Fruit fly (Drosophila melanogaster) whole organism, embryonic: Measurements from ENCODE around the gene mio.

ENCODE experiments used
- B-H2 ChIP-seq: fragments of 200-800 bp; sonication (Bioruptor generic); optimal IDR thresholded peaks from 2 replicates; lab custom pipeline; 2018; ENCODE audit warnings: missing biosample characterization, mild to moderate bottlenecking, missing genetic modification characterization
- Bdp1 ChIP-seq: fragments of 200-800 bp; sonication (Bioruptor generic); optimal IDR thresholded peaks from 3 replicates; lab custom pipeline; 2016; ENCODE audit warnings: missing biosample characterization, missing genetic modification characterization
- CG10321 ChIP-seq: fragments of 200-800 bp; sonication (Bioruptor generic); IDR thresholded peaks from 2 replicates; pipeline ENCODE4 v1.3.6; 2022; ENCODE audit warnings: missing biosample characterization, missing genetic modification characterization
- CG10366 ChIP-seq: fragments of 200-800 bp; sonication (Bioruptor generic); IDR thresholded peaks from 2 replicates; pipeline ENCODE4 v1.3.6; 2022; ENCODE audit warnings: missing biosample characterization, missing genetic modification characterization
- CG10543 ChIP-seq: fragments of 200-800 bp; sonication (Bioruptor generic); optimal IDR thresholded peaks from 3 replicates; lab custom pipeline; 2017; ENCODE audit warnings: missing biosample characterization, mild to moderate bottlenecking, missing genetic modification characterization, moderate library complexity
- CG13624 ChIP-seq: fragments of 200-800 bp; sonication (Bioruptor generic); optimal IDR thresholded peaks from 2 replicates; lab custom pipeline; 2016; ENCODE audit warnings: missing biosample characterization, missing genetic modification characterization
- CG14014 ChIP-seq: fragments of 200-800 bp; sonication (Bioruptor generic); IDR thresholded peaks from 2 replicates; pipeline ENCODE4 v1.3.6; 2022; ENCODE audit warnings: missing biosample characterization, missing genetic modification characterization
- CG14860 ChIP-seq: fragments of 200-800 bp; sonication (Bioruptor generic); IDR thresholded peaks from 3 replicates; pipeline ENCODE4 v1.3.6; 2022; ENCODE audit warnings: missing biosample characterization, missing genetic modification characterization; ENCODE audit not compliant: partially characterized antibody
- CG15011 ChIP-seq: fragments of 200-800 bp; sonication (Bioruptor generic); optimal IDR thresholded peaks from 3 replicates; lab custom pipeline; 2018; ENCODE audit warnings: missing biosample characterization, mild to moderate bottlenecking, missing genetic modification characterization
- CG15269 ChIP-seq: fragments of 200-800 bp; sonication (Bioruptor generic); optimal IDR thresholded peaks from 2 replicates; lab custom pipeline; 2018; ENCODE audit warnings: missing biosample characterization, mild to moderate bottlenecking, missing genetic modification characterization, moderate library complexity
- CG2889 ChIP-seq: fragments of 200-800 bp; sonication (Bioruptor generic); IDR thresholded peaks from 3 replicates; pipeline ENCODE4 v1.3.6; 2022; ENCODE audit warnings: missing biosample characterization, missing genetic modification characterization
- CG3065 ChIP-seq: fragments of 200-800 bp; sonication (Bioruptor generic); optimal IDR thresholded peaks from 2 replicates; lab custom pipeline; 2016; ENCODE audit warnings: missing biosample characterization, missing genetic modification characterization
- CG31388 ChIP-seq: fragments of 200-800 bp; sonication (Bioruptor generic); optimal IDR thresholded peaks from 2 replicates; lab custom pipeline; 2016; ENCODE audit warnings: missing biosample characterization, missing genetic modification characterization
- CG4360 ChIP-seq: fragments of 200-800 bp; sonication (Bioruptor generic); IDR thresholded peaks from 2 replicates; pipeline ENCODE4 v1.3.6; 2022; ENCODE audit warnings: missing biosample characterization, missing genetic modification characterization
- CG4404 ChIP-seq: fragments of 200-800 bp; sonication (Bioruptor generic); IDR thresholded peaks from 2 replicates; pipeline ENCODE4 v1.3.6; 2022; ENCODE audit warnings: missing biosample characterization, missing genetic modification characterization
- CG6765 ChIP-seq: fragments of 200-800 bp; sonication (Bioruptor generic); optimal IDR thresholded peaks from 3 replicates; lab custom pipeline; 2017; ENCODE audit warnings: missing biosample characterization, mild to moderate bottlenecking, missing genetic modification characterization
- CG7357 ChIP-seq: fragments of 200-800 bp; sonication (Bioruptor generic); IDR thresholded peaks from 3 replicates; pipeline ENCODE4 v1.3.6; 2022; ENCODE audit warnings: missing biosample characterization, missing genetic modification characterization
- CG7786 ChIP-seq: fragments of 200-800 bp; sonication (Bioruptor generic); optimal IDR thresholded peaks from 2 replicates; lab custom pipeline; 2016; ENCODE audit warnings: missing biosample characterization, missing genetic modification characterization
- CG8478 ChIP-seq: fragments of >200 bp; optimal IDR thresholded peaks from 2 replicates; lab custom pipeline; 2018
- CG9215 ChIP-seq: fragments of 200-800 bp; sonication (Bioruptor generic); IDR thresholded peaks from 2 replicates; pipeline ENCODE4 v1.3.6; 2022; ENCODE audit warnings: missing biosample characterization, missing genetic modification characterization
- Dek ChIP-seq: fragments of 200-800 bp; sonication (Bioruptor generic); optimal IDR thresholded peaks from 3 replicates; lab custom pipeline; 2019; ENCODE audit warnings: missing biosample characterization, mild to moderate bottlenecking, missing genetic modification characterization, moderate library complexity
- Doc2 ChIP-seq: fragments of 200-800 bp; sonication (Bioruptor generic); IDR thresholded peaks from 2 replicates; pipeline ENCODE4 v1.3.6; 2022; ENCODE audit warnings: missing biosample characterization, missing genetic modification characterization
- Doc3 ChIP-seq: fragments of 200-800 bp; sonication (Bioruptor generic); IDR thresholded peaks from 3 replicates; pipeline ENCODE4 v1.3.6; 2022; ENCODE audit warnings: missing biosample characterization, missing genetic modification characterization; ENCODE audit not compliant: partially characterized antibody
- Hr3 ChIP-seq: fragments of 200-800 bp; sonication (Bioruptor generic); optimal IDR thresholded peaks from 3 replicates; lab custom pipeline; 2016; ENCODE audit warnings: missing biosample characterization, missing genetic modification characterization
- Mad ChIP-seq: fragments of 200-800 bp; sonication (Bioruptor generic); optimal IDR thresholded peaks from 2 replicates; lab custom pipeline; 2016; ENCODE audit warnings: missing biosample characterization, missing genetic modification characterization
- Meics ChIP-seq: fragments of 200-800 bp; sonication (Bioruptor generic); optimal IDR thresholded peaks from 2 replicates; lab custom pipeline; 2017; ENCODE audit warnings: missing biosample characterization, mild to moderate bottlenecking, missing genetic modification characterization
- NFAT ChIP-seq: fragments of 200-800 bp; sonication (Bioruptor generic); IDR thresholded peaks from 2 replicates; pipeline ENCODE4 v1.3.6; 2022; ENCODE audit warnings: missing biosample characterization, missing genetic modification characterization
- Sin3A ChIP-seq: fragments of >200 bp; optimal IDR thresholded peaks from 2 replicates; lab custom pipeline; 2018
- Xbp1 ChIP-seq: fragments of 200-800 bp; sonication (Bioruptor generic); optimal IDR thresholded peaks from 3 replicates; lab custom pipeline; 2016; ENCODE audit warnings: missing biosample characterization, mild to moderate bottlenecking, missing genetic modification characterization
- abd-A ChIP-seq: fragments of 200-800 bp; sonication (Bioruptor generic); optimal IDR thresholded peaks from 3 replicates; lab custom pipeline; 2019; ENCODE audit warnings: missing biosample characterization, mild to moderate bottlenecking, missing genetic modification characterization, moderate library complexity
- ase ChIP-seq: fragments of 200-800 bp; sonication (Bioruptor generic); IDR thresholded peaks from 3 replicates; pipeline ENCODE4 v1.3.6; 2022; ENCODE audit warnings: missing biosample characterization, missing genetic modification characterization
- ash1 ChIP-seq: fragments of 200-800 bp; sonication (Bioruptor generic); optimal IDR thresholded peaks from 2 replicates; lab custom pipeline; 2018; ENCODE audit warnings: missing biosample characterization, mild to moderate bottlenecking, missing genetic modification characterization
- br ChIP-seq: fragments of >200 bp; optimal IDR thresholded peaks from 2 replicates; lab custom pipeline; 2017
- chif ChIP-seq, 2 experiments: fragments of 200-800 bp; sonication (Bioruptor generic); optimal IDR thresholded peaks; 3 replicates each; lab custom pipeline; 2016; ENCODE audit warnings: missing biosample characterization in 2 of 2, missing genetic modification characterization in 2 of 2
- chn ChIP-seq: fragments of 200-800 bp; sonication (Bioruptor generic); optimal IDR thresholded peaks from 2 replicates; lab custom pipeline; 2016; ENCODE audit warnings: missing biosample characterization, missing genetic modification characterization
- dimm ChIP-seq: fragments of 200-800 bp; sonication (Bioruptor generic); IDR thresholded peaks from 2 replicates; pipeline ENCODE4 v1.3.6; 2022; ENCODE audit warnings: missing biosample characterization, missing genetic modification characterization
- ftz-f1 ChIP-seq: fragments of 200-800 bp; sonication (Bioruptor generic); optimal IDR thresholded peaks from 2 replicates; lab custom pipeline; 2016; ENCODE audit warnings: missing biosample characterization, missing genetic modification characterization
- grn ChIP-seq: fragments of 200-800 bp; sonication (Bioruptor generic); optimal IDR thresholded peaks from 3 replicates; lab custom pipeline; 2017; ENCODE audit warnings: missing biosample characterization, missing genetic modification characterization
- gsb-n ChIP-seq: fragments of 200-800 bp; sonication (Bioruptor generic); optimal IDR thresholded peaks from 3 replicates; lab custom pipeline; 2018; ENCODE audit warnings: missing biosample characterization, mild to moderate bottlenecking, missing genetic modification characterization
- gt ChIP-seq: fragments of 200-800 bp; sonication (Bioruptor generic); IDR thresholded peaks from 2 replicates; pipeline ENCODE4 v1.3.6; 2022; ENCODE audit warnings: missing biosample characterization, missing genetic modification characterization
- her ChIP-seq: fragments of 200-800 bp; sonication (Bioruptor generic); optimal IDR thresholded peaks from 2 replicates; lab custom pipeline; 2016; ENCODE audit warnings: missing biosample characterization, missing genetic modification characterization
- hkb ChIP-seq, 2 experiments: fragments of 200-800 bp in 1 of 2; fragments of >200 bp in 1 of 2; sonication (Bioruptor generic) in 1 of 2; IDR thresholded peaks in 1 of 2; optimal IDR thresholded peaks in 1 of 2; 2 replicates each; pipeline versions ENCODE4 v1.3.6 to Lab custom; 2017 to 2022; ENCODE audit warnings: missing biosample characterization in 1 of 2, missing genetic modification characterization in 1 of 2
- insv ChIP-seq, 2 experiments: fragments of 200-800 bp; sonication (Bioruptor generic); optimal IDR thresholded peaks; 3 replicates each; lab custom pipeline; 2016 to 2018; ENCODE audit warnings: missing biosample characterization in 2 of 2, missing genetic modification characterization in 2 of 2
- kay ChIP-seq: fragments of 200-800 bp; sonication (Bioruptor generic); optimal IDR thresholded peaks from 2 replicates; lab custom pipeline; 2016; ENCODE audit warnings: missing biosample characterization, missing genetic modification characterization
- p53 ChIP-seq: fragments of 200-800 bp; sonication (Bioruptor generic); optimal IDR thresholded peaks from 2 replicates; lab custom pipeline; 2016; ENCODE audit warnings: missing biosample characterization, missing genetic modification characterization
- pzg ChIP-seq: fragments of 200-800 bp; sonication (Bioruptor generic); optimal IDR thresholded peaks from 3 replicates; lab custom pipeline; 2018; ENCODE audit warnings: missing biosample characterization, mild to moderate bottlenecking, missing genetic modification characterization, moderate library complexity
- salm ChIP-seq: fragments of 200-800 bp; sonication (Bioruptor generic); optimal IDR thresholded peaks from 2 replicates; lab custom pipeline; 2018; ENCODE audit warnings: missing biosample characterization, mild to moderate bottlenecking, missing genetic modification characterization
- sc ChIP-seq, 3 experiments: fragments of >200 bp in 2 of 3; fragments of 200-800 bp in 1 of 3; sonication (Bioruptor generic) in 1 of 3; optimal IDR thresholded peaks; 2 replicates in 2 of 3; 3 replicates in 1 of 3; lab custom pipeline; 2017; ENCODE audit warnings: mild to moderate bottlenecking in 1 of 3, missing biosample characterization in 1 of 3, missing genetic modification characterization in 1 of 3, missing genetic modification reagents in 1 of 3
- vfl ChIP-seq: fragments of 200-800 bp; sonication (Bioruptor generic); optimal IDR thresholded peaks from 2 replicates; lab custom pipeline; 2016; ENCODE audit warnings: missing biosample characterization, missing genetic modification characterization

The mio gene

dm6 chr2L:2226259-2227121 is 9.4 kb downstream of the mio start, which contains the start of the genes CG15387 and sau (continued):
- peak; percentile 86 for TF ChIP-seq Meics (GFP tag; lab: Kevin White, UChicago)
- TF ChIP-seq br (lab: Kevin White, UChicago) = no peak
- peak; percentile 34 for TF ChIP-seq grn
- no peak for TF ChIP-seq abd-A (tag; lab: Kevin White, UChicago)
- peak; percentile 97 for TF ChIP-seq Doc3 (GFP tag; lab: Robert Waterston, UW)
- TF ChIP-seq Xbp1 (GFP tag; lab: Kevin White, UChicago) = peak; percentile 91
- peak; percentile 71 for TF ChIP-seq gt (GFP tag; lab: Robert Waterston, UW)
- TF ChIP-seq chn (GFP tag; lab: Kevin White, UChicago) = peak; percentile 93
- TF ChIP-seq CG9215 (GFP tag; lab: Robert Waterston, UW) = peak; percentile 77
- peak; percentile 73 for TF ChIP-seq CG15011 (GFP tag; lab: Kevin White, UChicago)
- peak; percentile 89 for TF ChIP-seq CG14860
- peak; percentile 85 for TF ChIP-seq CG15269
- peak; percentile 82 for TF ChIP-seq CG14014
- peak; percentile 88 for TF ChIP-seq Mad (GFP tag; lab: Kevin White, UChicago)
- TF ChIP-seq CG10543 = peak; percentile 94
- TF ChIP-seq Doc2 (GFP tag; lab: Robert Waterston, UW) = no peak
- TF ChIP-seq CG2889 (GFP tag; lab: Robert Waterston, UW) = peak; percentile 79
- peak; percentile 80 for TF ChIP-seq CG10366 (GFP tag; lab: Robert Waterston, UW)
- peak; percentile 64; the same call in 1 of the 3 replicates for TF ChIP-seq CG7357
- peak; percentile 79 for TF ChIP-seq CG3065 (GFP tag; lab: Kevin White, UChicago)
- peak; percentile 73 for TF ChIP-seq CG31388 (GFP tag; lab: Kevin White, UChicago)
- TF ChIP-seq dimm (GFP tag; lab: Robert Waterston, UW) = no peak
- TF ChIP-seq chif (GFP tag; optimal IDR thresholded peaks at IDR 0.05; lab: Kevin White, UChicago) = peak; percentile 86 to 91
- no peak for TF ChIP-seq hkb (optimal IDR thresholded peaks at IDR 0.05; lab: Kevin White, UChicago)
- TF ChIP-seq hkb (GFP tag; IDR thresholded peaks at IDR 0.05; lab: Robert Waterston, UW) = peak; percentile 86
- peak; percentile 91 for TF ChIP-seq CG7786
- no peak for TF ChIP-seq ash1
- peak; percentile 89 for TF ChIP-seq kay (GFP tag; lab: Kevin White, UChicago)
- TF ChIP-seq CG4404 (GFP tag; lab: Robert Waterston, UW) = peak; percentile 79
- TF ChIP-seq Hr3 = peak; percentile 85
- peak; percentile 81 for TF ChIP-seq gsb-n (tag; lab: Kevin White, UChicago)
- no peak for TF ChIP-seq CG8478 (lab: Kevin White, UChicago)
- TF ChIP-seq Bdp1 (GFP tag; lab: Kevin White, UChicago) = peak; percentile 75
- TF ChIP-seq p53 (GFP tag; lab: Kevin White, UChicago) = peak; percentile 74
- TF ChIP-seq ftz-f1 = peak; percentile 53
- peak; percentile 71 for TF ChIP-seq pzg
- peak; percentile 36; the same call in 1 of the 2 replicates for TF ChIP-seq CG10321 (GFP tag; lab: Robert Waterston, UW)
- peak; percentile 58 for TF ChIP-seq salm (tag; lab: Kevin White, UChicago)
- TF ChIP-seq insv (GFP tag; optimal IDR thresholded peaks at IDR 0.05; lab: Kevin White, UChicago) = peak in 1 of 2 experiments; percentile 63
- TF ChIP-seq CG4360 (GFP tag; lab: Robert Waterston, UW) = peak; percentile 38
- TF ChIP-seq vfl (GFP tag; lab: Kevin White, UChicago) = peak; percentile 86
- TF ChIP-seq CG6765 (GFP tag; lab: Kevin White, UChicago) = peak; percentile 80
- TF ChIP-seq sc (optimal IDR thresholded peaks at IDR 0.05; lab: Kevin White, UChicago) = no peak
- peak; percentile 64 for TF ChIP-seq sc (GFP tag; optimal IDR thresholded peaks at IDR 0.05; lab: Kevin White, UChicago)
- TF ChIP-seq B-H2 = peak; percentile 94
- peak; percentile 60 for TF ChIP-seq Sin3A (lab: Kevin White, UChicago)
- TF ChIP-seq Dek (tag; lab: Kevin White, UChicago) = peak; percentile 76
- peak; percentile 68; the same call in 2 of the 3 replicates for TF ChIP-seq ase (GFP tag; lab: Robert Waterston, UW)
- no peak; the same call in none of the 2 replicates for TF ChIP-seq NFAT
- TF ChIP-seq CG13624 (GFP tag; lab: Kevin White, UChicago) = peak; percentile 92
- TF ChIP-seq her (GFP tag; lab: Kevin White, UChicago) = peak; percentile 83
